Fruit fly (Drosophila melanogaster) whole organism, prepupa: ENCODE results near the gene kibra.
A peak's percentile ranks its signal among the peaks of the same experiment; 100 is the strongest.

ENCODE experiments used
- CG10631 ChIP-seq: fragments of 200-800 bp; sonication (Bioruptor generic); optimal IDR thresholded peaks from 2 replicates; lab custom pipeline; 2016; ENCODE audit warnings: missing biosample characterization, missing genetic modification characterization
- CG15336 ChIP-seq: fragments of 200-800 bp; sonication (Bioruptor generic); IDR thresholded peaks from 2 replicates; pipeline ENCODE4 v1.3.6; 2022; ENCODE audit warnings: missing biosample characterization, missing genetic modification characterization
- CG1621 ChIP-seq: fragments of 200-800 bp; sonication (Bioruptor generic); optimal IDR thresholded peaks from 3 replicates; lab custom pipeline; 2018; ENCODE audit warnings: missing biosample characterization, mild to moderate bottlenecking, missing genetic modification characterization
- CG3032 ChIP-seq: fragments of 200-800 bp; optimal IDR thresholded peaks from 2 replicates; lab custom pipeline; 2019; ENCODE audit warnings: missing biosample characterization, mild to moderate bottlenecking, missing genetic modification characterization, moderate library complexity
- CG34406 ChIP-seq: fragments of 200-800 bp; sonication (Bioruptor generic); optimal IDR thresholded peaks from 3 replicates; lab custom pipeline; 2016; ENCODE audit warnings: missing biosample characterization, missing genetic modification characterization
- CG4318 ChIP-seq: fragments of 200-800 bp; sonication (Bioruptor generic); optimal IDR thresholded peaks from 3 replicates; lab custom pipeline; 2017; ENCODE audit warnings: missing biosample characterization, mild to moderate bottlenecking, missing genetic modification characterization
- CG6276 ChIP-seq: fragments of 200-800 bp; sonication (Bioruptor generic); optimal IDR thresholded peaks from 2 replicates; lab custom pipeline; 2017; ENCODE audit warnings: missing biosample characterization, mild to moderate bottlenecking, missing genetic modification characterization
- CG6854 ChIP-seq: fragments of 200-800 bp; sonication (Bioruptor generic); optimal IDR thresholded peaks from 2 replicates; lab custom pipeline; 2017; ENCODE audit warnings: missing biosample characterization, mild to moderate bottlenecking, missing genetic modification characterization
- CG8119 ChIP-seq: fragments of 200-800 bp; sonication (Bioruptor generic); IDR thresholded peaks from 3 replicates; pipeline ENCODE4 v1.3.6; 2022; ENCODE audit warnings: missing biosample characterization, missing genetic modification characterization
- CG9139 ChIP-seq: fragments of 200-800 bp; sonication (Bioruptor generic); optimal IDR thresholded peaks from 3 replicates; lab custom pipeline; 2017; ENCODE audit warnings: missing biosample characterization, mild to moderate bottlenecking, missing genetic modification characterization
- Eip75B ChIP-seq: fragments of 200-800 bp; sonication (Bioruptor generic); optimal IDR thresholded peaks from 3 replicates; lab custom pipeline; 2016; ENCODE audit warnings: missing biosample characterization, missing genetic modification characterization
- Ets21C ChIP-seq: fragments of 200-800 bp; sonication (Bioruptor generic); optimal IDR thresholded peaks from 3 replicates; lab custom pipeline; 2016; ENCODE audit warnings: missing biosample characterization, missing genetic modification characterization
- Lpt ChIP-seq: fragments of 200-800 bp; sonication (Bioruptor generic); optimal IDR thresholded peaks from 3 replicates; lab custom pipeline; 2016; ENCODE audit warnings: missing biosample characterization, missing genetic modification characterization
- Met ChIP-seq: fragments of 200-800 bp; sonication (Bioruptor generic); optimal IDR thresholded peaks from 3 replicates; lab custom pipeline; 2016; ENCODE audit warnings: missing biosample characterization, missing genetic modification characterization
- Smox ChIP-seq: fragments of 200-800 bp; sonication (Bioruptor generic); optimal IDR thresholded peaks from 3 replicates; lab custom pipeline; 2016; ENCODE audit warnings: missing biosample characterization, missing genetic modification characterization
- Sox102F ChIP-seq: fragments of 200-800 bp; sonication (Bioruptor generic); optimal IDR thresholded peaks from 2 replicates; lab custom pipeline; 2016; ENCODE audit warnings: missing biosample characterization, mild to moderate bottlenecking, missing genetic modification characterization
- Sox14 ChIP-seq: fragments of 200-800 bp; sonication (Bioruptor generic); optimal IDR thresholded peaks from 3 replicates; lab custom pipeline; 2016; ENCODE audit warnings: missing biosample characterization, missing genetic modification characterization
- Sox15 ChIP-seq: fragments of 200-800 bp; sonication (Bioruptor generic); optimal IDR thresholded peaks from 3 replicates; lab custom pipeline; 2016; ENCODE audit warnings: missing biosample characterization, missing genetic modification characterization
- achi ChIP-seq: fragments of 200-800 bp; sonication (Bioruptor generic); optimal IDR thresholded peaks from 3 replicates; lab custom pipeline; 2016; ENCODE audit warnings: missing biosample characterization, missing genetic modification characterization
- dac ChIP-seq: fragments of 200-800 bp; sonication (Bioruptor generic); optimal IDR thresholded peaks from 2 replicates; lab custom pipeline; 2017; ENCODE audit warnings: missing biosample characterization, mild to moderate bottlenecking, missing genetic modification characterization
- esn ChIP-seq: fragments of 200-800 bp; sonication (Bioruptor generic); optimal IDR thresholded peaks from 2 replicates; lab custom pipeline; 2016; ENCODE audit warnings: missing biosample characterization, mild to moderate bottlenecking, missing genetic modification characterization, moderate library complexity
- fkh ChIP-seq: fragments of 200-800 bp; sonication (Bioruptor generic); optimal IDR thresholded peaks from 3 replicates; lab custom pipeline; 2017; ENCODE audit warnings: missing biosample characterization, mild to moderate bottlenecking, missing genetic modification characterization, moderate library complexity
- lz ChIP-seq: fragments of 200-800 bp; sonication (Bioruptor generic); optimal IDR thresholded peaks from 3 replicates; lab custom pipeline; 2016; ENCODE audit warnings: missing biosample characterization, missing genetic modification characterization
- net ChIP-seq: fragments of 200-800 bp; sonication (Bioruptor generic); optimal IDR thresholded peaks from 3 replicates; lab custom pipeline; 2016; ENCODE audit warnings: missing biosample characterization, missing genetic modification characterization
- spab ChIP-seq: fragments of 200-800 bp; sonication (Bioruptor generic); optimal IDR thresholded peaks from 2 replicates; lab custom pipeline; 2017; ENCODE audit warnings: missing biosample characterization, mild to moderate bottlenecking, missing genetic modification characterization, missing genetic modification reagents
- svp ChIP-seq: fragments of 200-800 bp; sonication (Bioruptor generic); peaks from one replicate; lab custom pipeline; 2016; ENCODE audit warnings: missing biosample characterization, missing genetic modification characterization
- topi ChIP-seq: fragments of 200-800 bp; sonication (Bioruptor generic); optimal IDR thresholded peaks from 3 replicates; lab custom pipeline; 2016; ENCODE audit warnings: missing biosample characterization, missing genetic modification characterization
- vri ChIP-seq: fragments of 200-800 bp; sonication (Bioruptor generic); optimal IDR thresholded peaks from 3 replicates; lab custom pipeline; 2016; ENCODE audit warnings: missing biosample characterization, mild to moderate bottlenecking, missing genetic modification characterization

The kibra gene

DNA sequence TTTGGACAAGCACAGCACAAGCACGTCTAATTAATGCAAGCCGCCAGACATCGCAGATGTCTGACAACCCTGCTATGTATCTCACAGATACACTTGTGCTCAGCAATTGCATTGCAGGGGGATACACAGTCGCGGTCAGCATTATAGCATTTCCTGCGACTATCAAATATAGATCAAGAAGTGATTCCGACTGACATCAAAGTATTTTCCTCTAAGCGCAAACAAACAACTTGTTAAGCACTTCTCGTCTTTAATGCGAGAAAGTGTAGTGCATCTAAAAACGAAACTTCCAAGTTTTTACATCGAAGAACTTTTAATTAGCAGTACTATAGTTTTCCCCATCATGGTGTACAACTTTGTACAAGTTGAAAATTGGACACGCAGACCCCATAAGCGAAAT, 51.1 kb downstream of the kibra start (continued):
- TF ChIP-seq Met (GFP tag; lab: Kevin White, UChicago) (no peak), CG10631 (GFP tag; lab: Kevin White, UChicago) (peak; percentile 54), CG34406 (GFP tag; lab: Kevin White, UChicago) (peak; percentile 29), Sox102F (GFP tag; lab: Kevin White, UChicago) (no peak), CG9139 (GFP tag; lab: Kevin White, UChicago) (no peak), CG1621 (peak; percentile 65), Smox (no peak), CG3032 (tag; lab: Kevin White, UChicago) (peak; percentile 65)

DNA sequence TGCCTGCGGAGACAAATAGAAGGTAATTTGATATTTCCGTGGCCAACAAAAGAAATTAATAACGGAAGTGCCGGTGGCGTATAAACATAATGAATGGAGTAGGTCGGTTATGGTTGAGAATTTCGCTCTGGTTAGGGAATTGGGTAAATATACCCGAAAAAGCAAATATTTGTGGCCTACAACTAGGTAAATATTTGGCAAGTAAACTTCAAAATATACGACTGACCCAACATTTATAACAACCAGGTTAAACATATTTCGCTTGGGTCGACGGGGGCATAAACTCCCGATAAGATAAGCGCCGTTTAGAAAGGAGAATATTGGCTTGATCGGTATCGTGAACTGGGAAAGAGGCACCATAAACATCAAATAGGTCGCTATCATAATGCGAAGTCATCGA, 53.2 kb downstream of the kibra start:
- TF ChIP-seq fkh (GFP tag; lab: Kevin White, UChicago): peak; percentile 88
- no peak for TF ChIP-seq Ets21C (GFP tag; lab: Kevin White, UChicago)

DNA sequence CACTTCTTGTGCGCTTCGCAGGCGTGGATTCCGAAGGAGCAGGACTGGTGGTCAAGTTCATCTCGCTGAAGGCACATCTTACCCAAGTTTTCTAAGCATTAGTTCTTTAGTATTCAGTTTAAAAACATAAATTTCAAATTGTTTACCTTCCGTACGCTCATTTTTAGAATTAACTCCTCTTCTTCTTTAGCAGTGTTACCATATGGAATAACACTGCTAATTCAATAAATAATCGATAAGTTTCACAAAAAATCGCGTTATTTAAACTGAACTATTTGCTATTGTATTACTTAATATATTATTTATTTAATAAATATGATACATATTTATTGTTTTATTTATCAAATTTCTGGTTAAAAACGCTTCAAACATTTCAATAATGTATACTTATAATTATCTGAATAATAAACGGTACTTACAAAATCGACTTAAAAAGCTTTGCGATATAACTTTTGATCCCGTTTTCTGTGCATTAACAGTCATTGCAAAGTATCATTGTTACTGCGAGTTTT, 61.0 kb downstream of the kibra start, which contains the start of the genes Rad17 and BigH1:
Gene Rad17 (minus strand): TSS at position 209 of the 512 bp plus-strand sequence.
Gene BigH1 (plus strand): TSS at position 462 of the 512 bp plus-strand sequence.
- TF ChIP-seq svp (no peak), Sox15 (no peak), net (no peak), spab (no peak), achi (no peak), Lpt (GFP tag; lab: Kevin White, UChicago) (no peak), CG1621 (no peak), fkh (GFP tag; lab: Kevin White, UChicago) (no peak), CG34406 (GFP tag; lab: Kevin White, UChicago) (no peak), CG8119 (GFP tag; lab: Robert Waterston, UW) (no peak), vri (no peak)
- TF ChIP-seq, all 60 proteins: peak for 0

DNA sequence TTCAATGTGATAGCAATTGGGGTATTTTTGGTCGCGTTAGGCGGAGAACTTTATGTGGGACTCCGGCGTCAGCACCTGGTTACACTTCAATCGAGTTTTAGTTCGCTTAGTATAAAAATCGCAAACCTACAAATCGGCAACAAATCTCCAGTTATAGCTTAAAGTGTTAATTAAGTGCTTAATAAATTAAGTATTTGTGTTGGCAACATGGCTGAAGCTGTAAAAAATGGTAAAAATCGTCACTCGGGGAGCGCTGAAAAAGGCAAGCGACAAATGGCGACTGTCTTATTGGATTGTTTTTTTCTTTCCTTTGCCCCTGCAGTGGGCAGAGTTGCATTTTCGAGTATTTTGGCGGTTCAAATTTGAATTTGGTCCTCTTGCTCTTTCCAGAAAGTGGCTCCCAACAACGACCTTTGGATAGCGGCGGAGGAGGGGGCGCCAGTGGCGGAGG, 64.7 kb downstream of the kibra start, which contains the start of gene Hexim:
Gene Hexim (plus strand): TSS at position 85 of the 451 bp plus-strand sequence.
- TF ChIP-seq topi (GFP tag; lab: Kevin White, UChicago) (peak; percentile 33), CG6276 (GFP tag; lab: Kevin White, UChicago) (no peak), CG3032 (tag; lab: Kevin White, UChicago) (peak; percentile 8), CG4318 (GFP tag; lab: Kevin White, UChicago) (no peak), CG6854 (GFP tag; lab: Kevin White, UChicago) (peak; percentile 33), dac (GFP tag; lab: Kevin White, UChicago) (no peak), CG10631 (GFP tag; lab: Kevin White, UChicago) (no peak), esn (peak; percentile 42), Eip75B (GFP tag; lab: Kevin White, UChicago) (no peak), CG15336 (GFP tag; lab: Robert Waterston, UW) (peak; percentile 47; the same call in 1 of the 2 replicates), Sox14 (GFP tag; lab: Kevin White, UChicago) (peak; percentile 47), lz (GFP tag; lab: Kevin White, UChicago) (no peak)

DNA sequence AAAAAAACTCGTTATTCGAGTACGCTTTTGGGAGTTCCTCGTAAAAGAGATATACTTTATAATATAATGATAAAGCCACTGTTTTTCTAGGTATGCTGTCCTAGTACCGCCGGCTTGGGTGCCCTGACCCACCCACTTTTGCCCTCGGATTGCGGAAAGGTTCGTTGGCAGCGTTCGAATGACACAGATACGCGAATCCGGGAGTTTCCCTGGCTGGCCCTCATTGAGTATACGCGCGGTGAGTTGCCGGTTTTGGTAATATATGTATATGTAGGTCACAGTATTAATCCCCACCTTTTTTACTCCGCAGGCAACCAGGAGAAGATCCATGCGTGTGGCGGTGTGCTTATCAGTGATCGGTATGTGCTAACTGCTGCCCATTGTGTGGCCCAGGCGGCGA, 65.9 kb downstream of the kibra start:
- TF ChIP-seq CG8119 (GFP tag; lab: Robert Waterston, UW): no peak
- TF ChIP-seq CG6854 (GFP tag; lab: Kevin White, UChicago): no peak
- peak; percentile 56 for TF ChIP-seq svp

DNA sequence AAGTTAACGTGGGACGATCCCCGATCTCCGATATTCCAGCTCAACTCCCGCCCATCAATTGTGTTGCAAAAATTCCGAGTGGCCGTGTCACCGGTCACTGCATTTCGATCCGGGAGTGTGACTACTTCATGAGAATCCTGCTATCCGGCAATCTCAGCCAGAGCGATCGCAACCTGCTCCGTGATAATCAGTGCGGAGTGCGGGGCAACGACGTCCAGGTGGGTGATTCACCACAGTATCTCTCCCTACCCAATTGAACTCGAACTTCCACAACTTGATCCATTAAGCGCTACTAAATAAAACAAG, 66.5 kb downstream of the kibra start:
- TF ChIP-seq svp (peak; percentile 91), CG6854 (GFP tag; lab: Kevin White, UChicago) (no peak)
